Worm (Caenorhabditis elegans): Measurements from ENCODE around the gene F54D10.5.

DNA sequence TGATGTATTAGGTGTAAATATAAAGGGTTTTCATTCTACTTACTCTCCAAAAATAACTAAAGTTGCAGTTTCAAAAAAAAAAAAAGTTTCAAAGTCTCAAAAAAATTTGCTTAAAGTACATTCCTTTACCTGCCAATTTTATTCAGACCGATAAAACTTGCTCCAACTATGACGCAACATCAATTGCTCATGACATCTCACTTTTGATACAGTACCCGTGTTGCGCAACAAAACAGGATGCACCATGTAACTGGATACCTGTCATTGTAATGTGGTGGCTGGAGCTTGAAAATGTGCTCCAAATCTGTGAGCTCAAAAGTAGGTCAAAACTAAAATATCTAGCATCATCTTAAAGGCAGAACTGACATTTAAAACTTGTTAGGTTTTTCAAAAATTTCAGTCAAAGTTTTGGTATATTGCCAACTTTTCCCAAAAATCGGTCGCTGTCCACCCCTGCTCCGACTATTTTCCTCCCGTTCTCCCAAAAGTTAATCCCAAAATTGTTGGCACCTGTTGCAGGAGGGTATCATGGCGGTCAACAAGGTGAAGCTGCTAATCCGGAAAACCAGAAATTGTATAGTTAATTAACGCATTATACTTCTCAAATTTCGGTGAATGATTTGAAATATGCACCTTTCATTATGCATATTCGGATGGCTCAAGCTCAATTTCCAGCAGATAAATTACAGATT is 25.5 kb downstream of the F54D10.5 start, which contains the start of gene T24E12.2:
- no peak for TF ChIP-seq nhr-10 (tag; optimal IDR thresholded peaks at IDR 0.05)
- TF ChIP-seq saeg-2 (GFP tag; IDR thresholded peaks at IDR 0.05): no peak
- TF ChIP-seq unc-62 (GFP tag; optimal IDR thresholded peaks at IDR 0.05 in 1 of 2): no peak
- TF ChIP-seq unc-62 (tag; optimal IDR thresholded peaks at IDR 0.05): no peak
- TF ChIP-seq nhr-102 (tag; optimal IDR thresholded peaks at IDR 0.05): no peak
- TF ChIP-seq ceh-20 (GFP tag; IDR thresholded peaks at IDR 0.05): no peak
